Worm (Caenorhabditis elegans): ENCODE data around the gene M01H9.2.

M01H9.2 gene

DNA sequence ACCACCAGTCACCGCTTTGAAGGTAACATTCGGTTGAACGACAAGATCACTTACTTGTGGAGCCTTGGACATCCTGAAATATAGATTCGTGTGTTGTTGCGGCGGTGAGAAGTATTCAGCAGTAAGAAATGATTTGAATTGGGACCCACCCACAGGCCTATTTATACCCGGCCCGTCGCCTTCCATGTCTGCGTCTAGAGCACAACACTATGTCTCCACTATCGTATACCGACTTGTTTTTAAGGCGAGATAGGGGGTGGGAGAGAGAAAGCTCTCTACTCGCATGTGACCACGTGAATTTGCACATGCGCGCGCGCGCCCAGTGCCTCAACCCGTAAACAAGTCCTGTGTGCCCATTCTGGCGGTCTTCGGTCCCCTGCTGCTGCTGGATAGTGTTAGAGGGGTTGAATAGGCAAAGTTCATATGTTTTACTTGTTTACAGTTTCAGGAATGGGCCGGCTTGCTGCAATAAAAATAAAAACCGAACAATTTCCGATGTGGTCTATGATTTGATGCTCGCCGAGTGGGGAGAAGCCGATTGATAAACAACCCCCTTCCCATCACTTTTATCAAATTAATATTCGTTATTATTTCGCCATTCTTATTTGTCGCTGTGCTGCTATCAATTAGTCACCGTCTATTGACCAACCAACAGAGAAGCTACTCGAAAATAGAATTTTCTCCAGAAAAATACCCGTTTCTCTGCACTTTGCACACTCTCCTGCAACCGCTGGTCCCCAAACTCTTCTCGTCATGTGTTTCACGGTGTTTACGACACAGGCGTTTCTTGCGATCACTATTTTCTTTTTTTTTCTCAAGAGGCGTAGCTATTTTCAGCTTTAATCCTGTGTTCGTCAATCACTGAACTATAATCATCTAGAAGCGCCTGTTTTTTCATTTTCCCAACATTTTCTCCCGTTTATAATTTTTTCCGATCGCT lies 7.0 kb upstream of the M01H9.2 start (continued):
- TF ChIP-seq F52B5.7 (tag; optimal IDR thresholded peaks at IDR 0.05) = peak; percentile 79
- TF ChIP-seq B0019.2 (GFP tag; conservative IDR thresholded peaks at IDR 0.05) = no peak
- peak; percentile 35; the same call in 1 of the 2 replicates for TF ChIP-seq cebp-1 (GFP tag; IDR thresholded peaks at IDR 0.05)
- TF ChIP-seq cebp-1 (tag; optimal IDR thresholded peaks at IDR 0.05) = peak; percentile 80
- no peak for TF ChIP-seq dpff-1 (tag; optimal IDR thresholded peaks at IDR 0.05)
- peak; percentile 8; the same call in 1 of the 2 replicates for TF ChIP-seq ekl-4 (GFP tag; IDR thresholded peaks at IDR 0.05)
- no peak for TF ChIP-seq mes-4 (tag; optimal IDR thresholded peaks at IDR 0.05)
- peak; percentile 43 for TF ChIP-seq ceh-79 (tag; optimal IDR thresholded peaks at IDR 0.05)
- no peak for TF ChIP-seq F57A8.1 (GFP tag; optimal IDR thresholded peaks at IDR 0.05)
- peak; percentile 7 for TF ChIP-seq akir-1 (GFP tag; optimal IDR thresholded peaks at IDR 0.05)
- TF ChIP-seq dpl-1 (GFP tag; optimal IDR thresholded peaks at IDR 0.05) = no peak
- no peak for TF ChIP-seq bed-1 (GFP tag; IDR thresholded peaks at IDR 0.05)
- TF ChIP-seq ztf-3 (GFP tag; optimal IDR thresholded peaks at IDR 0.05) = peak; percentile 11
- no peak for TF ChIP-seq madf-8 (GFP tag; conservative IDR thresholded peaks at IDR 0.05)
- TF ChIP-seq nhr-90 (tag; optimal IDR thresholded peaks at IDR 0.05) = peak; percentile 46
- TF ChIP-seq snpc-4 (GFP tag; optimal IDR thresholded peaks at IDR 0.05) = no peak
- TF ChIP-seq snpc-4 (tag; optimal IDR thresholded peaks at IDR 0.05) = peak in 1 of 4 experiments; percentile 37
- TF ChIP-seq nhr-80 (tag; optimal IDR thresholded peaks at IDR 0.05) = peak; percentile 42
- TF ChIP-seq ceh-27 (GFP tag; optimal IDR thresholded peaks at IDR 0.05) = peak; percentile 79
- TF ChIP-seq pha-4 (tag; optimal IDR thresholded peaks at IDR 0.05) = no peak
- TF ChIP-seq attf-6 (GFP tag; IDR thresholded peaks at IDR 0.05) = 0 out of 2 replicates have a peak, but pooled peaks have one; percentile 12
- peak; percentile 36 for TF ChIP-seq lin-54 (GFP tag; optimal IDR thresholded peaks at IDR 0.05)
- 0 out of 2 replicates have a peak, but pooled peaks have one; percentile 3 for TF ChIP-seq egl-18 (GFP tag; IDR thresholded peaks at IDR 0.05)
- peak; percentile 64 for TF ChIP-seq mcd-1 (GFP tag; IDR thresholded peaks at IDR 0.05)
- TF ChIP-seq B0336.3 (GFP tag; IDR thresholded peaks at IDR 0.05) = peak; percentile 74
- peak; percentile 4 for TF ChIP-seq repo-1 (tag; optimal IDR thresholded peaks at IDR 0.05)
- peak; percentile 22 for TF ChIP-seq lsl-1 (GFP tag; optimal IDR thresholded peaks at IDR 0.05)
- TF ChIP-seq K12H6.12 (tag; optimal IDR thresholded peaks at IDR 0.05) = peak; percentile 94
- TF ChIP-seq hlh-26 (GFP tag; conservative IDR thresholded peaks at IDR 0.05) = 0 out of 2 replicates have a peak, but pooled peaks have one; percentile 39
- no peak for TF ChIP-seq madf-10 (tag; optimal IDR thresholded peaks at IDR 0.05)
- TF ChIP-seq zfh-2 (GFP tag; conservative IDR thresholded peaks at IDR 0.05) = peak; percentile 89
- peak; percentile 47; the same call in 1 of the 2 replicates for TF ChIP-seq madf-6 (GFP tag; IDR thresholded peaks at IDR 0.05)
- TF ChIP-seq somi-1 (GFP tag; optimal IDR thresholded peaks at IDR 0.05) = peak; percentile 82
- TF ChIP-seq aptf-2 (GFP tag; conservative IDR thresholded peaks at IDR 0.05) = no peak
- TF ChIP-seq rcor-1 (GFP tag; IDR thresholded peaks at IDR 0.05) = peak; percentile 29; the same call in 1 of the 2 replicates
- TF ChIP-seq lin-40 (tag; optimal IDR thresholded peaks at IDR 0.05) = peak; percentile 15
- peak; percentile 14 for TF ChIP-seq ztf-22 (GFP tag; optimal IDR thresholded peaks at IDR 0.05)
- peak; percentile 76; the same call in 1 of the 2 replicates for TF ChIP-seq nfyb-1 (GFP tag; IDR thresholded peaks at IDR 0.05)
- TF ChIP-seq ztf-28 (GFP tag; IDR thresholded peaks at IDR 0.05) = 0 out of 2 replicates have a peak, but pooled peaks have one; percentile 24
- peak; percentile 85 for TF ChIP-seq egl-44 (GFP tag; IDR thresholded peaks at IDR 0.05)
- 0 out of 2 replicates have a peak, but pooled peaks have one; percentile 39 for TF ChIP-seq ztf-25 (GFP tag; IDR thresholded peaks at IDR 0.05)
- TF ChIP-seq Y79H2A.3 (GFP tag; conservative IDR thresholded peaks at IDR 0.05) = 0 out of 2 replicates have a peak, but pooled peaks have one; percentile 8
- TF ChIP-seq ztf-18 (tag; optimal IDR thresholded peaks at IDR 0.05) = peak; percentile 43
- TF ChIP-seq tbx-9 (tag; optimal IDR thresholded peaks at IDR 0.05; ENCODE audit: borderline replicate concordance) = no peak
- TF ChIP-seq atf-7 (tag; optimal IDR thresholded peaks at IDR 0.05) = peak; percentile 18
- TF ChIP-seq unc-62 (GFP tag; optimal IDR thresholded peaks at IDR 0.05) = no peak
